Worm (Caenorhabditis elegans): ENCODE measurements around the gene F49F1.17.

The F49F1.17 gene

ce11 chrIV:4167296-4167695 is 31.7 kb upstream of the F49F1.17 start:
- TF ChIP-seq F52B5.7 (tag; optimal IDR thresholded peaks at IDR 0.05): no peak
- TF ChIP-seq nfyb-1 (GFP tag; IDR thresholded peaks at IDR 0.05): no peak
- TF ChIP-seq aptf-3 (GFP tag; IDR thresholded peaks at IDR 0.05): no peak
- no peak for TF ChIP-seq lin-40 (tag; optimal IDR thresholded peaks at IDR 0.05)
- no peak for TF ChIP-seq bed-1 (GFP tag; IDR thresholded peaks at IDR 0.05)
- no peak for TF ChIP-seq ceh-100 (GFP tag; IDR thresholded peaks at IDR 0.05)
- no peak for TF ChIP-seq ztf-6 (GFP tag; IDR thresholded peaks at IDR 0.05)
- no peak for TF ChIP-seq mes-4 (tag; optimal IDR thresholded peaks at IDR 0.05)
- TF ChIP-seq snpc-1.3 (tag; optimal IDR thresholded peaks at IDR 0.05; ENCODE audit: insufficient read depth): no peak
- TF ChIP-seq lir-1 (GFP tag; conservative IDR thresholded peaks at IDR 0.05): no peak
- no peak for TF ChIP-seq tbp1 (GFP tag; optimal IDR thresholded peaks at IDR 0.05)
- no peak for TF ChIP-seq hsf-1 (GFP tag; IDR thresholded peaks at IDR 0.05)
- TF ChIP-seq xnd-1 (tag; optimal IDR thresholded peaks at IDR 0.05): no peak
- TF ChIP-seq Y53G8AR.9 (GFP tag; conservative IDR thresholded peaks at IDR 0.05): no peak

ce11 chrIV:4164392-4164791 is 28.7 kb upstream of the F49F1.17 start, which contains the start of gene scrm-8:
Gene scrm-8 (plus strand): TSS chrIV:4164692.
- TF ChIP-seq F49E8.2 (tag; optimal IDR thresholded peaks at IDR 0.05; ENCODE audit: insufficient read depth) (no peak), ztf-3 (GFP tag; optimal IDR thresholded peaks at IDR 0.05) (no peak), unc-130 (GFP tag; optimal IDR thresholded peaks at IDR 0.05) (no peak), F52B5.7 (tag; optimal IDR thresholded peaks at IDR 0.05) (no peak), ztf-6 (GFP tag; IDR thresholded peaks at IDR 0.05) (no peak), nfyb-1 (GFP tag; IDR thresholded peaks at IDR 0.05) (no peak), chd-7 (tag; optimal IDR thresholded peaks at IDR 0.05) (no peak), lag-1 (GFP tag; IDR thresholded peaks at IDR 0.05) (no peak)

- no peak for TF ChIP-seq ztf-6 (GFP tag; IDR thresholded peaks at IDR 0.05)
- no peak for TF ChIP-seq snpc-3.4 (tag; optimal IDR thresholded peaks at IDR 0.05)
- no peak for TF ChIP-seq athp-1 (tag; optimal IDR thresholded peaks at IDR 0.05)
- no peak for TF ChIP-seq nhr-80 (tag; optimal IDR thresholded peaks at IDR 0.05)
- no peak for TF ChIP-seq pbrm-1 (GFP tag; IDR thresholded peaks at IDR 0.05)
- TF ChIP-seq ztf-25 (GFP tag; IDR thresholded peaks at IDR 0.05): no peak
Observed at ce11 chrIV:4162121-4162520, 26.5 kb upstream of the F49F1.17 start, which contains the start of gene scrm-5. Gene scrm-5 (plus strand): TSS chrIV:4162421.

- TF ChIP-seq ztf-18 (tag; optimal IDR thresholded peaks at IDR 0.05) (no peak), B0035.1 (tag; optimal IDR thresholded peaks at IDR 0.05) (no peak), ztf-26 (tag; optimal IDR thresholded peaks at IDR 0.05) (no peak), zfh-2 (GFP tag; conservative IDR thresholded peaks at IDR 0.05) (no peak), mes-4 (tag; optimal IDR thresholded peaks at IDR 0.05) (no peak), nhr-80 (tag; optimal IDR thresholded peaks at IDR 0.05) (peak; percentile 17), akir-1 (GFP tag; optimal IDR thresholded peaks at IDR 0.05) (no peak)
Observed at ce11 chrIV:4154641-4155040, 19.0 kb upstream of the F49F1.17 start, which contains the start of gene K08D10.14. Gene K08D10.14 (plus strand): TSS chrIV:4154941.

- TF ChIP-seq rec-8 (tag; optimal IDR thresholded peaks at IDR 0.05): no peak
- TF ChIP-seq nhr-80 (tag; optimal IDR thresholded peaks at IDR 0.05): peak; percentile 42
Observed at ce11 chrIV:4152143-4152542, 16.5 kb upstream of the F49F1.17 start, which contains the start of the genes K08D10.10 and R07C12.1. Gene K08D10.10 (plus strand): TSS chrIV:4152235. Gene R07C12.1 (plus strand): TSS chrIV:4152456.
